Worm (Caenorhabditis elegans) whole organism, young adult: ENCODE results near the gene W08F4.5.
"Not testable (repeated sequence)": the region's sequence is repeated elsewhere in the genome, so short reads cannot be mapped to it uniquely, and the experiment has no call there.

Source experiments
- B0019.2 ChIP-seq: fragments of 200-800 bp; sonication (Bioruptor generic); conservative IDR thresholded peaks from 2 replicates; pipeline ENCODE4 v1.3.6; 2022; ENCODE audit warnings: missing genetic modification reagents, missing genetic modification characterization, missing compliant biosample characterization
- C17E4.6 ChIP-seq: fragments of 200-800 bp; sonication (Bioruptor generic); IDR thresholded peaks from 2 replicates; pipeline ENCODE4 v1.3.6; 2022; ENCODE audit warnings: missing genetic modification reagents, missing genetic modification characterization, missing compliant biosample characterization
- F33H1.4 ChIP-seq: fragments of 200-800 bp; sonication (Bioruptor generic); IDR thresholded peaks from 2 replicates; pipeline ENCODE4 v1.3.6; 2022; ENCODE audit warnings: missing genetic modification reagents, missing genetic modification characterization, missing compliant biosample characterization
- F49E8.2 ChIP-seq: sonication (generic microtip); optimal IDR thresholded peaks from 3 replicates; lab custom pipeline; 2017; ENCODE audit warnings: missing genetic modification characterization, mild to moderate bottlenecking, missing compliant biosample characterization, antibody characterized with exemption, moderate library complexity; ENCODE audit not compliant: insufficient read depth
- F52B5.7 ChIP-seq: sonication (generic microtip); optimal IDR thresholded peaks from 2 replicates; lab custom pipeline; 2016; ENCODE audit warnings: mild to moderate bottlenecking, missing genetic modification characterization, missing compliant biosample characterization
- F57A8.1 ChIP-seq: fragments of 200-800 bp; sonication (Bioruptor generic); optimal IDR thresholded peaks from 2 replicates; lab custom pipeline; 2018; ENCODE audit warnings: mild to moderate bottlenecking, missing genetic modification characterization, moderate library complexity, missing compliant biosample characterization
- K11D2.4 ChIP-seq: fragments of 200-800 bp; sonication (Bioruptor generic); IDR thresholded peaks from 2 replicates; pipeline ENCODE4 v1.3.6; 2022; ENCODE audit warnings: missing genetic modification reagents, missing genetic modification characterization, missing compliant biosample characterization
- T26A5.8 ChIP-seq: sonication (generic microtip); optimal IDR thresholded peaks from 2 replicates; lab custom pipeline; 2016; ENCODE audit warnings: missing genetic modification characterization, missing compliant biosample characterization
- Y95B8A.8 ChIP-seq: fragments of 200-800 bp; sonication (Bioruptor generic); IDR thresholded peaks from 2 replicates; pipeline ENCODE4 v1.3.6; 2022; ENCODE audit warnings: missing genetic modification reagents, missing genetic modification characterization, missing compliant biosample characterization
- ama-1 ChIP-seq, 3 experiments: fragments of 150-350 bp in 1 of 3; sonication (generic microtip) in 2 of 3; optimal IDR thresholded peaks; 2 replicates each; lab custom pipeline; 2014 to 2018; ENCODE audit warnings: missing biosample characterization in 2 of 3, missing genetic modification characterization in 2 of 3, missing genetic modification reagents in 2 of 3
- aptf-3 ChIP-seq: fragments of 200-800 bp; sonication (Bioruptor generic); IDR thresholded peaks from 2 replicates; pipeline ENCODE4 v1.3.6; 2022; ENCODE audit warnings: missing genetic modification characterization, missing compliant biosample characterization
- athp-1 ChIP-seq: sonication (generic microtip); optimal IDR thresholded peaks from 2 replicates; lab custom pipeline; 2017; ENCODE audit warnings: mild to moderate bottlenecking, missing genetic modification characterization, missing compliant biosample characterization
- cebp-2 ChIP-seq: fragments of 200-800 bp; sonication (Bioruptor generic); IDR thresholded peaks from 2 replicates; pipeline ENCODE4 v1.3.6; 2022; ENCODE audit warnings: missing genetic modification characterization, missing compliant biosample characterization
- ceh-100 ChIP-seq: fragments of 200-800 bp; sonication (Bioruptor generic); IDR thresholded peaks from 2 replicates; pipeline ENCODE4 v1.3.6; 2022; ENCODE audit warnings: missing genetic modification reagents, missing genetic modification characterization, missing compliant biosample characterization
- ceh-27 ChIP-seq: fragments of 200-800 bp; sonication (Bioruptor generic); optimal IDR thresholded peaks from 2 replicates; lab custom pipeline; 2018; ENCODE audit warnings: mild to moderate bottlenecking, missing genetic modification characterization, moderate library complexity, missing compliant biosample characterization
- ceh-91 ChIP-seq: fragments of 200-800 bp; sonication (Bioruptor generic); IDR thresholded peaks from 2 replicates; pipeline ENCODE4 v1.3.6; 2022; ENCODE audit warnings: missing genetic modification reagents, missing genetic modification characterization, missing compliant biosample characterization
- die-1 ChIP-seq: sonication (generic microtip); optimal IDR thresholded peaks from 2 replicates; lab custom pipeline; 2016; ENCODE audit warnings: missing genotype, mild to moderate bottlenecking, missing genetic modification characterization, missing compliant biosample characterization
- dpff-1 ChIP-seq: sonication (generic microtip); optimal IDR thresholded peaks from 2 replicates; lab custom pipeline; 2017; ENCODE audit warnings: mild to moderate bottlenecking, missing genetic modification characterization, missing compliant biosample characterization
- egl-44 ChIP-seq: fragments of 200-800 bp; sonication (Bioruptor generic); IDR thresholded peaks from 2 replicates; pipeline ENCODE4 v1.3.6; 2022; ENCODE audit warnings: missing genetic modification reagents, missing genetic modification characterization, missing compliant biosample characterization
- ekl-4 ChIP-seq: fragments of 200-800 bp; sonication (Bioruptor generic); IDR thresholded peaks from 2 replicates; pipeline ENCODE4 v1.3.6; 2022; ENCODE audit warnings: missing genetic modification reagents, missing genetic modification characterization, missing compliant biosample characterization
- hlh-12 ChIP-seq: sonication (generic microtip); optimal IDR thresholded peaks from 2 replicates; lab custom pipeline; 2016; ENCODE audit warnings: missing genetic modification characterization, missing compliant biosample characterization
- hrde-1 ChIP-seq: sonication (generic microtip); optimal IDR thresholded peaks from 2 replicates; lab custom pipeline; 2016; ENCODE audit warnings: missing genetic modification characterization, mild to moderate bottlenecking, missing compliant biosample characterization, moderate library complexity, missing genotype, missing genetic modification reagents, borderline replicate concordance
- hsf-1 ChIP-seq: fragments of 200-800 bp; sonication (Bioruptor generic); IDR thresholded peaks from 2 replicates; pipeline ENCODE4 v1.3.6; 2022; ENCODE audit warnings: missing genetic modification reagents, missing genetic modification characterization, missing compliant biosample characterization
- lsy-27 ChIP-seq: sonication (generic microtip); optimal IDR thresholded peaks from 2 replicates; lab custom pipeline; 2017; ENCODE audit warnings: missing genetic modification characterization, mild to moderate bottlenecking, missing compliant biosample characterization, antibody characterized with exemption, missing genotype, borderline replicate concordance; ENCODE audit not compliant: insufficient read depth
- madf-3 ChIP-seq: fragments of 200-800 bp; sonication (Bioruptor generic); IDR thresholded peaks from 2 replicates; pipeline ENCODE4 v1.3.6; 2022; ENCODE audit warnings: missing genetic modification reagents, missing genetic modification characterization, missing compliant biosample characterization
- mel-28 ChIP-seq: sonication (generic microtip); optimal IDR thresholded peaks from 2 replicates; lab custom pipeline; 2016; ENCODE audit warnings: borderline replicate concordance, mild to moderate bottlenecking, missing genetic modification characterization, missing compliant biosample characterization
- mes-4 ChIP-seq: sonication (generic microtip); optimal IDR thresholded peaks from 2 replicates; lab custom pipeline; 2016; ENCODE audit warnings: missing genotype, missing genetic modification characterization, missing compliant biosample characterization
- nfya-1 ChIP-seq: sonication (generic microtip); optimal IDR thresholded peaks from 2 replicates; lab custom pipeline; 2017; ENCODE audit warnings: antibody characterized with exemption, missing compliant biosample characterization, missing genetic modification characterization, borderline replicate concordance; ENCODE audit not compliant: insufficient read depth
- pbrm-1 ChIP-seq: fragments of 200-800 bp; sonication (Bioruptor generic); IDR thresholded peaks from 2 replicates; pipeline ENCODE4 v1.3.6; 2022; ENCODE audit warnings: missing genetic modification reagents, missing genetic modification characterization, missing compliant biosample characterization
- rcor-1 ChIP-seq: fragments of 200-800 bp; sonication (Bioruptor generic); IDR thresholded peaks from 2 replicates; pipeline ENCODE4 v1.3.6; 2022; ENCODE audit warnings: missing genetic modification reagents, missing genetic modification characterization, missing compliant biosample characterization
- repo-1 ChIP-seq: sonication (generic microtip); optimal IDR thresholded peaks from 2 replicates; lab custom pipeline; 2017; ENCODE audit warnings: mild to moderate bottlenecking, missing genetic modification characterization, missing compliant biosample characterization
- rpc-1 ChIP-seq, 2 experiments: fragments of 150-350 bp in 1 of 2; sonication (generic microtip) in 1 of 2; optimal IDR thresholded peaks; 2 replicates each; lab custom pipeline; 2014 to 2018; ENCODE audit warnings: missing biosample characterization in 1 of 2, missing genetic modification characterization in 1 of 2, missing genetic modification reagents in 1 of 2, missing genotype in 1 of 2
- sdz-38 ChIP-seq: sonication (generic microtip); optimal IDR thresholded peaks from 2 replicates; lab custom pipeline; 2016; ENCODE audit warnings: missing genotype, missing genetic modification characterization, missing compliant biosample characterization
- sea-2 ChIP-seq: fragments of 200-800 bp; sonication (Bioruptor generic); IDR thresholded peaks from 2 replicates; pipeline ENCODE4 v1.3.6; 2022; ENCODE audit warnings: missing genetic modification characterization, missing compliant biosample characterization
- tbp1 ChIP-seq: fragments of 200-800 bp; sonication (Bioruptor generic); optimal IDR thresholded peaks from 2 replicates; lab custom pipeline; 2018; ENCODE audit warnings: mild to moderate bottlenecking, missing genetic modification characterization, missing compliant biosample characterization
- zim-3 ChIP-seq: sonication (generic microtip); optimal IDR thresholded peaks from 2 replicates; lab custom pipeline; 2017; ENCODE audit warnings: mild to moderate bottlenecking, missing genetic modification characterization, moderate library complexity, missing compliant biosample characterization

The W08F4.5 gene

DNA sequence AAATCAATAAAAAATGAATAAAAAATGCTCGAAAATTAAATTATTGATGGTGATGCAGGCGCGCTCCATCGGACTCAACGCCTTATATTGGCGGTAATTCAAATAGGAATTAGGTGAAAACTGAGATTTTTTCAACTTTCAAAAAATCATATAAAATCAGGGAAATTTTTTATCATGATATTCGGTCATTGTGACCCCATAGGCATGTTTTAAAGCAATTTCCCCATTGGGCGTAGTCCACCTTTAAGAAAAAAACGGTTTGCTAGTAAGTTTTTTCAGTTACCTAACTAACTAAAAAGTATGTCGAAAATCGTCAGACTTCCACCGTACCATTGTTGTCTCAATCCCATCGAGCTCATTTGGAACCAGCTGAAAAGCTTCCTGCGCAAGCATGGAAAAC, 24.5 kb upstream of the W08F4.5 start, which contains the start of gene W08F4.1:
W08F4.1 (plus strand) TSS at position 301 of the 400 bp plus-strand sequence.
- TF ChIP-seq F49E8.2 (tag; lab: Kevin White, UChicago); C17E4.6 (GFP tag; lab: Robert Waterston, UW); rpc-1 (optimal IDR thresholded peaks at IDR 0.05; lab: Kevin White, UChicago); rpc-1 (tag; optimal IDR thresholded peaks at IDR 0.05; lab: Kevin White, UChicago): not testable (repeated sequence)

- TF ChIP-seq aptf-3 (GFP tag; lab: Robert Waterston, UW) (no peak), hsf-1 (GFP tag; lab: Robert Waterston, UW) (no peak), cebp-2 (GFP tag; lab: Robert Waterston, UW) (no peak), Y95B8A.8 (no peak), mel-28 (tag; lab: Kevin White, UChicago) (no peak), ceh-100 (GFP tag; lab: Robert Waterston, UW) (no peak), tbp1 (GFP tag; lab: Kevin White, UChicago) (no peak), repo-1 (no peak), egl-44 (GFP tag; lab: Robert Waterston, UW) (no peak), nfya-1 (tag; lab: Kevin White, UChicago) (no peak), F52B5.7 (no peak)
These were observed 22.4 kb upstream of the W08F4.5 start, which contains the start of gene W08F4.10 for ce11 chrII:591110-591509. Gene W08F4.10, minus strand, starts transcription at chrII:591210.

- TF ChIP-seq rpc-1 (optimal IDR thresholded peaks at IDR 0.05; lab: Kevin White, UChicago) (no peak), rpc-1 (tag; optimal IDR thresholded peaks at IDR 0.05; lab: Kevin White, UChicago) (no peak), sea-2 (GFP tag; lab: Robert Waterston, UW) (no peak), mes-4 (no peak), athp-1 (tag; lab: Kevin White, UChicago) (no peak), sdz-38 (tag; lab: Kevin White, UChicago) (no peak), T26A5.8 (tag; lab: Kevin White, UChicago) (no peak), ama-1 (optimal IDR thresholded peaks at IDR 0.05; lab: Kevin White, UChicago) (no peak), ama-1 (GFP tag; optimal IDR thresholded peaks at IDR 0.05; lab: Kevin White, UChicago) (no peak), hrde-1 (tag; lab: Kevin White, UChicago) (no peak), ceh-91 (GFP tag; lab: Robert Waterston, UW) (no peak), F33H1.4 (no peak), B0019.2 (GFP tag; lab: Robert Waterston, UW) (no peak), F49E8.2 (tag; lab: Kevin White, UChicago) (no peak), madf-3 (no peak), lsy-27 (tag; lab: Kevin White, UChicago) (no peak), ekl-4 (no peak), die-1 (no peak), cebp-2 (GFP tag; lab: Robert Waterston, UW) (no peak), pbrm-1 (no peak), ceh-27 (no peak), hlh-12 (no peak)
These were observed 18.9 kb upstream of the W08F4.5 start, which contains the start of gene fbxb-34 for ce11 chrII:587533-587932. Gene fbxb-34, plus strand, starts transcription at chrII:587833.

- no peak for TF ChIP-seq K11D2.4
- TF ChIP-seq rcor-1 (GFP tag; lab: Robert Waterston, UW): no peak
- TF ChIP-seq T26A5.8 (tag; lab: Kevin White, UChicago): no peak
- TF ChIP-seq F57A8.1: no peak
- TF ChIP-seq dpff-1 (tag; lab: Kevin White, UChicago): no peak
- no peak for TF ChIP-seq zim-3 (tag; lab: Kevin White, UChicago)
These were observed 15.7 kb upstream of the W08F4.5 start, which contains the start of the genes W08F4.12 and W08F4.13 for ce11 chrII:584321-584848. Gene W08F4.12, minus strand, starts transcription at chrII:584421. Gene W08F4.13, plus strand, starts transcription at chrII:584798.
